Fruit fly (Drosophila melanogaster): ENCODE data around the gene Fim.
A peak's percentile ranks its signal among the peaks of the same experiment; 100 is the strongest.

DNA sequence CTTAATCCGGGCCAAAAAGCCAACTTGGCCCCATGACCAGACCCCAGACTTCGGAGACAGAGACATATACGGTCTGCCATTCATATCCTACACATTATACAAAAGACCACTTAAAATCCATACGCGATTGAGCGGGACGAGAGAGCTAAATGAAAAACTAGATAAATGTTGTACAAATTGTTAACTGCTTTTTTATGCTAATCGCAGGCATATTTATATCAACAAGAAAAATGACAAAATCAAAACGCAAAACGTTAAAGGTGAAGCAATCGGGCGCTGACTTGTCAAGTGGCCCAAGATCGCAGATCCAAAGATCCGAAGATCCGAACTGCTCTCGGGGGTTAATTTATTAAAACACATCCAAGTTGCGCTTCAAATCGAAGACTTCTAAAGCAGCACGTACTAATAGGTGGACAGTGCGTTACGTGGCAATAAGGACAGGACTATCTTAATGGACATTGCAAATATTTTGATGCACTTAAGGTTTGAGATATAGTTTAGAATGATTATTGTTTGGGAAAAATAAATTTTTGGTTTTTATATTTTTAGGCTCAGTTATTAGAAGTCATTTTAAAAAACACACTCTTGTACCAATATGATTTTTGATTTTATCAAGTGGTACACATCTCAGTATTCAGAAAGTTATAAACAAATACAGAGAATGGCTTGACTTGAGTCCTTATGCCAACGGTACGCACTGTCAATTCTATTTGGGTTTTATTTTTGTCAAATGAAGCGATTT, 28.4 kb upstream of the Fim start:
- TF ChIP-seq Ets96B (tag; optimal IDR thresholded peaks at IDR 0.05): peak; percentile 34
- no peak for TF ChIP-seq CG9139 (GFP tag; optimal IDR thresholded peaks at IDR 0.05)
- TF ChIP-seq CG11902 (GFP tag; optimal IDR thresholded peaks at IDR 0.05): no peak
- no peak for TF ChIP-seq CG34406 (GFP tag; optimal IDR thresholded peaks at IDR 0.05)
- no peak for TF ChIP-seq fd59A (GFP tag; optimal IDR thresholded peaks at IDR 0.05)
- TF ChIP-seq CG6808 (GFP tag; optimal IDR thresholded peaks at IDR 0.05): no peak
- no peak for TF ChIP-seq CG8632 (GFP tag; optimal IDR thresholded peaks at IDR 0.05)
- TF ChIP-seq Hr39 (GFP tag; optimal IDR thresholded peaks at IDR 0.05): no peak
- TF ChIP-seq topi (GFP tag; optimal IDR thresholded peaks at IDR 0.05): no peak
- no peak for TF ChIP-seq CG6163 (GFP tag; IDR thresholded peaks at IDR 0.05)

All from whole organism, prepupa.